Fruit fly (Drosophila melanogaster): ENCODE results near the gene Csk.

- no peak for TF ChIP-seq h (GFP tag; optimal IDR thresholded peaks at IDR 0.05)
- TF ChIP-seq brk (GFP tag; optimal IDR thresholded peaks at IDR 0.05) = no peak
- TF ChIP-seq Dif (GFP tag; optimal IDR thresholded peaks at IDR 0.05; ENCODE audit: partially characterized antibody) = no peak
- no peak for TF ChIP-seq CG9705 (GFP tag; optimal IDR thresholded peaks at IDR 0.05)
- no peak for TF ChIP-seq foxo (GFP tag; optimal IDR thresholded peaks at IDR 0.05)
- TF ChIP-seq psq (GFP tag; optimal IDR thresholded peaks at IDR 0.05) = no peak
- TF ChIP-seq sv (GFP tag; optimal IDR thresholded peaks at IDR 0.05) = no peak
- TF ChIP-seq rgr (GFP tag; optimal IDR thresholded peaks at IDR 0.05) = no peak
- no peak for TF ChIP-seq dl (GFP tag; optimal IDR thresholded peaks at IDR 0.05; ENCODE audit: insufficient read depth in 1 of 2, partially characterized antibody in 2 of 2)
- no peak for TF ChIP-seq pan (optimal IDR thresholded peaks at IDR 0.05)
- TF ChIP-seq Mio (GFP tag; optimal IDR thresholded peaks at IDR 0.05) = no peak
Observed at dm6 chr3R:11617849-11618248, 32.7 kb downstream of the Csk start.
